Fruit fly (Drosophila melanogaster) whole organism, pupa: ENCODE data around the gene CG18649.
A peak's percentile ranks its signal among the peaks of the same experiment; 100 is the strongest.

ENCODE experiments used
- CG14655 ChIP-seq: fragments of 200-800 bp; sonication (Bioruptor generic); optimal IDR thresholded peaks from 3 replicates; lab custom pipeline; 2017; ENCODE audit warnings: mild to moderate bottlenecking, missing biosample characterization, missing genetic modification reagents, missing genetic modification characterization
- CG4496 ChIP-seq: fragments of 200-800 bp; sonication (Bioruptor generic); IDR thresholded peaks from 3 replicates; pipeline ENCODE4 v1.3.6; 2022; ENCODE audit warnings: missing biosample characterization, missing genetic modification characterization
- CG8159 ChIP-seq: fragments of 200-800 bp; sonication (Bioruptor generic); optimal IDR thresholded peaks from 3 replicates; lab custom pipeline; 2018; ENCODE audit warnings: missing biosample characterization, mild to moderate bottlenecking, missing genetic modification characterization, moderate library complexity
- CG8301 ChIP-seq: fragments of 200-800 bp; sonication (Bioruptor generic); optimal IDR thresholded peaks from 2 replicates; lab custom pipeline; 2018; ENCODE audit warnings: missing biosample characterization, mild to moderate bottlenecking, missing genetic modification characterization
- CG9948 ChIP-seq: fragments of 200-800 bp; sonication (Bioruptor generic); optimal IDR thresholded peaks from 2 replicates; lab custom pipeline; 2018; ENCODE audit warnings: missing biosample characterization, mild to moderate bottlenecking, missing genetic modification characterization, moderate library complexity
- EcR ChIP-seq: fragments of 200-800 bp; sonication (Bioruptor generic); optimal IDR thresholded peaks from 3 replicates; lab custom pipeline; 2019; ENCODE audit warnings: missing biosample characterization, missing genetic modification characterization, mild to moderate bottlenecking, moderate library complexity, missing genetic modification reagents
- Ets98B ChIP-seq: fragments of 200-800 bp; sonication (Bioruptor generic); IDR thresholded peaks from 2 replicates; pipeline ENCODE4 v1.3.6; 2022; ENCODE audit warnings: missing biosample characterization, missing genetic modification characterization
- Pif1B ChIP-seq: fragments of 200-800 bp; sonication (Bioruptor generic); optimal IDR thresholded peaks from 3 replicates; lab custom pipeline; 2016; ENCODE audit warnings: missing biosample characterization, missing genetic modification characterization
- Snoo ChIP-seq: fragments of 200-800 bp; sonication (Bioruptor generic); optimal IDR thresholded peaks from 3 replicates; lab custom pipeline; 2017; ENCODE audit warnings: missing biosample characterization, mild to moderate bottlenecking, missing genetic modification characterization, inconsistent platforms
- fd96Ca ChIP-seq: fragments of 200-800 bp; sonication (Bioruptor generic); IDR thresholded peaks from 3 replicates; pipeline ENCODE4 v1.3.6; 2022; ENCODE audit warnings: missing biosample characterization, missing genetic modification characterization
- gl ChIP-seq: fragments of 200-800 bp; sonication (Bioruptor generic); optimal IDR thresholded peaks from 2 replicates; lab custom pipeline; 2018; ENCODE audit warnings: missing biosample characterization, mild to moderate bottlenecking, missing genetic modification characterization

DNA sequence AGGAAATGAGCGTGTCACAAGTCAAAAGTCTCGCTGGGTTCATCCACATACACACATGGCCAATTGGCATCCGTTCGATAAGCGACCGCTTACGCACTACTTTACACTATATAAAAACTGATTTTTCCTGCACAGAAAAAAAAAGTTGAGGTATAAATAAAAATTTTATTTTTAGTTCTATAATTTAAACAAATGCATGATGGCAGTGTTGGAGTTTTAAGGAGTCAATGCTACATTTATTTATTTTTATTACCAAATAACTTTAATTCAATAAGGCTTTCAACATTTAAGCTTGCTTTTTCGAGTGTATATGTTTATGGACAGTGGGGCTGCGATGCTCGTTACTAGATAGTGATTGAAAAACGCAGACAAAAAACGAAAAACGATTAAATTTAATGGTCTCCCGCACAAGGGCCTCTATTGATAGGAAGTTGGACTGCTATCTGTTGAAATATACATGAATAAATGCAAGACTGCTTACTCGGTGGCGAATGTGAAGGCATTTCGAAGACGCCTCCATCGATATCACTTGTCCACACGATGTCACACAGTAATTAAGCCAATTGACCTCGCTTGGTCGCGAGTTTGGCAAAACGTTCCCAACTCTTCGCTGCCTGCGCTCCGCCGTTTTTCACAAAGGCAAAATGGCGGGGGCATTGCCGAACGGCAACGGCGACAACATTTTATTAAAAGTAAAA is 42.1 kb downstream of the CG18649 start:
- TF ChIP-seq Pif1B (GFP tag; lab: Kevin White, UChicago) (peak; percentile 64), CG4496 (peak; percentile 87), EcR (peak; percentile 46), gl (tag; lab: Kevin White, UChicago) (peak; percentile 48), CG8159 (tag; lab: Kevin White, UChicago) (peak; percentile 85), CG9948 (tag; lab: Kevin White, UChicago) (peak; percentile 82), CG8301 (tag; lab: Kevin White, UChicago) (peak; percentile 79), CG14655 (GFP tag; lab: Kevin White, UChicago) (peak; percentile 83), fd96Ca (GFP tag; lab: Robert Waterston, UW) (no peak), Snoo (peak; percentile 39), Ets98B (GFP tag; lab: Robert Waterston, UW) (peak; percentile 82)
